Worm (Caenorhabditis elegans) whole organism, young adult: ENCODE results near the gene C16D2.1.

Experiments used
- F22D6.2 ChIP-seq: sonication (generic microtip); optimal IDR thresholded peaks from 2 replicates; lab custom pipeline; 2016; ENCODE audit warnings: mild to moderate bottlenecking, missing genetic modification characterization, missing compliant biosample characterization
- F39B2.1 ChIP-seq: fragments of 200-800 bp; sonication (Bioruptor generic); IDR thresholded peaks from 2 replicates; pipeline ENCODE4 v1.3.6; 2022; ENCODE audit warnings: missing genetic modification reagents, missing genetic modification characterization, missing compliant biosample characterization
- F57A8.1 ChIP-seq: fragments of 200-800 bp; sonication (Bioruptor generic); optimal IDR thresholded peaks from 2 replicates; lab custom pipeline; 2018; ENCODE audit warnings: mild to moderate bottlenecking, missing genetic modification characterization, moderate library complexity, missing compliant biosample characterization
- T07F8.4 ChIP-seq: sonication (generic microtip); optimal IDR thresholded peaks from 2 replicates; lab custom pipeline; 2016; ENCODE audit warnings: mild to moderate bottlenecking, missing genetic modification characterization, moderate library complexity, missing compliant biosample characterization
- Y53G8AR.9 ChIP-seq: fragments of 200-800 bp; sonication (Bioruptor generic); conservative IDR thresholded peaks from 2 replicates; pipeline ENCODE4 v1.3.6; 2022; ENCODE audit warnings: missing genetic modification reagents, missing genetic modification characterization, missing compliant biosample characterization
- Y95B8A.8 ChIP-seq: fragments of 200-800 bp; sonication (Bioruptor generic); IDR thresholded peaks from 2 replicates; pipeline ENCODE4 v1.3.6; 2022; ENCODE audit warnings: missing genetic modification reagents, missing genetic modification characterization, missing compliant biosample characterization
- ama-1 ChIP-seq, 3 experiments: fragments of 150-350 bp in 1 of 3; sonication (generic microtip) in 2 of 3; optimal IDR thresholded peaks; 2 replicates each; lab custom pipeline; 2014 to 2018; ENCODE audit warnings: missing biosample characterization in 2 of 3, missing genetic modification characterization in 2 of 3, missing genetic modification reagents in 2 of 3
- aptf-3 ChIP-seq: fragments of 200-800 bp; sonication (Bioruptor generic); IDR thresholded peaks from 2 replicates; pipeline ENCODE4 v1.3.6; 2022; ENCODE audit warnings: missing genetic modification characterization, missing compliant biosample characterization
- attf-3 ChIP-seq: fragments of 200-800 bp; sonication (Bioruptor generic); conservative IDR thresholded peaks from 2 replicates; pipeline ENCODE4 v1.3.6; 2022; ENCODE audit warnings: missing genetic modification reagents, missing genetic modification characterization, missing compliant biosample characterization
- bed-2 ChIP-seq: fragments of 200-800 bp; sonication (Bioruptor generic); IDR thresholded peaks from 2 replicates; pipeline ENCODE4 v1.3.6; 2022; ENCODE audit warnings: missing genetic modification reagents, missing genetic modification characterization, missing compliant biosample characterization
- ccch-3 ChIP-seq: fragments of 200-800 bp; sonication (Bioruptor generic); optimal IDR thresholded peaks from 2 replicates; lab custom pipeline; 2018; ENCODE audit warnings: mild to moderate bottlenecking, missing genetic modification characterization, missing compliant biosample characterization
- ceh-27 ChIP-seq: fragments of 200-800 bp; sonication (Bioruptor generic); optimal IDR thresholded peaks from 2 replicates; lab custom pipeline; 2018; ENCODE audit warnings: mild to moderate bottlenecking, missing genetic modification characterization, moderate library complexity, missing compliant biosample characterization
- chd-7 ChIP-seq: sonication (generic microtip); optimal IDR thresholded peaks from 2 replicates; lab custom pipeline; 2016; ENCODE audit warnings: mild to moderate bottlenecking, missing genetic modification characterization, moderate library complexity, missing compliant biosample characterization
- die-1 ChIP-seq: sonication (generic microtip); optimal IDR thresholded peaks from 2 replicates; lab custom pipeline; 2016; ENCODE audit warnings: missing genotype, mild to moderate bottlenecking, missing genetic modification characterization, missing compliant biosample characterization
- dpl-1 ChIP-seq: fragments of 150-350 bp; optimal IDR thresholded peaks from 2 replicates; lab custom pipeline; 2014; ENCODE audit warnings: missing biosample characterization, missing genetic modification reagents, missing genetic modification characterization
- efl-1 ChIP-seq: fragments of 150-350 bp; optimal IDR thresholded peaks from 2 replicates; lab custom pipeline; 2014; ENCODE audit warnings: missing biosample characterization, missing genetic modification reagents, missing genetic modification characterization
- ekl-4 ChIP-seq: fragments of 200-800 bp; sonication (Bioruptor generic); IDR thresholded peaks from 2 replicates; pipeline ENCODE4 v1.3.6; 2022; ENCODE audit warnings: missing genetic modification reagents, missing genetic modification characterization, missing compliant biosample characterization
- him-1 ChIP-seq: sonication (generic microtip); optimal IDR thresholded peaks from 2 replicates; lab custom pipeline; 2016; ENCODE audit warnings: missing genotype, missing genetic modification reagents, missing genetic modification characterization, missing compliant biosample characterization
- hmg-1.2 ChIP-seq: fragments of 200-800 bp; sonication (Bioruptor generic); IDR thresholded peaks from 2 replicates; pipeline ENCODE4 v1.3.6; 2022; ENCODE audit warnings: missing genetic modification reagents, missing genetic modification characterization, missing compliant biosample characterization
- hmg-20 ChIP-seq: fragments of 200-800 bp; sonication (Bioruptor generic); IDR thresholded peaks from 2 replicates; pipeline ENCODE4 v1.3.6; 2022; ENCODE audit warnings: missing genetic modification reagents, missing genetic modification characterization, missing compliant biosample characterization
- lin-35 ChIP-seq, 3 experiments: fragments of 150-350 bp in 2 of 3; sonication (generic microtip) in 1 of 3; optimal IDR thresholded peaks; 2 replicates each; lab custom pipeline; 2014 to 2018; ENCODE audit warnings: missing biosample characterization in 3 of 3, missing genetic modification characterization in 3 of 3, missing genetic modification reagents in 3 of 3
- lin-54 ChIP-seq: fragments of 200-800 bp; sonication (Bioruptor generic); optimal IDR thresholded peaks from 2 replicates; lab custom pipeline; 2018; ENCODE audit warnings: mild to moderate bottlenecking, missing genetic modification characterization, missing compliant biosample characterization
- madf-10 ChIP-seq: sonication (generic microtip); optimal IDR thresholded peaks from 2 replicates; lab custom pipeline; 2016; ENCODE audit warnings: mild to moderate bottlenecking, missing genetic modification characterization, missing compliant biosample characterization
- madf-3 ChIP-seq: fragments of 200-800 bp; sonication (Bioruptor generic); IDR thresholded peaks from 2 replicates; pipeline ENCODE4 v1.3.6; 2022; ENCODE audit warnings: missing genetic modification reagents, missing genetic modification characterization, missing compliant biosample characterization
- madf-6 ChIP-seq: fragments of 200-800 bp; sonication (Bioruptor generic); IDR thresholded peaks from 2 replicates; pipeline ENCODE4 v1.3.6; 2022; ENCODE audit warnings: missing genetic modification reagents, missing genetic modification characterization, missing compliant biosample characterization
- madf-8 ChIP-seq: fragments of 200-800 bp; sonication (Bioruptor generic); conservative IDR thresholded peaks from 2 replicates; pipeline ENCODE4 v1.3.6; 2022; ENCODE audit warnings: missing genetic modification reagents, missing genetic modification characterization, missing compliant biosample characterization
- nhr-120 ChIP-seq: fragments of 200-800 bp; sonication (Bioruptor generic); IDR thresholded peaks from 2 replicates; pipeline ENCODE4 v1.3.6; 2022; ENCODE audit warnings: missing genetic modification characterization, missing compliant biosample characterization
- nhr-80 ChIP-seq: sonication (generic microtip); optimal IDR thresholded peaks from 2 replicates; lab custom pipeline; 2016; ENCODE audit warnings: missing genetic modification characterization, missing compliant biosample characterization
- rec-8 ChIP-seq, 2 experiments: sonication (generic microtip); optimal IDR thresholded peaks; 2 replicates each; lab custom pipeline; 2016; ENCODE audit warnings: mild to moderate bottlenecking in 2 of 2, missing genetic modification characterization in 2 of 2, missing genetic modification reagents in 2 of 2, missing genotype in 2 of 2, missing biosample characterization in 1 of 2, missing compliant biosample characterization in 1 of 2, moderate library complexity in 1 of 2
- repo-1 ChIP-seq: sonication (generic microtip); optimal IDR thresholded peaks from 2 replicates; lab custom pipeline; 2017; ENCODE audit warnings: mild to moderate bottlenecking, missing genetic modification characterization, missing compliant biosample characterization
- snpc-1.1 ChIP-seq: sonication (generic microtip); optimal IDR thresholded peaks from 2 replicates; lab custom pipeline; 2017; ENCODE audit warnings: missing genetic modification characterization, mild to moderate bottlenecking, missing compliant biosample characterization, antibody characterized with exemption, moderate library complexity, missing genotype, missing genetic modification reagents; ENCODE audit not compliant: insufficient read depth
- snpc-3.4 ChIP-seq: sonication (generic microtip); optimal IDR thresholded peaks from 2 replicates; lab custom pipeline; 2017; ENCODE audit warnings: missing genetic modification characterization, mild to moderate bottlenecking, missing compliant biosample characterization, antibody characterized with exemption, moderate library complexity, missing genotype, missing genetic modification reagents
- tlf-1 ChIP-seq: fragments of 200-800 bp; sonication (Bioruptor generic); optimal IDR thresholded peaks from 2 replicates; lab custom pipeline; 2018; ENCODE audit warnings: mild to moderate bottlenecking, missing genetic modification characterization, missing compliant biosample characterization
- zim-3 ChIP-seq: sonication (generic microtip); optimal IDR thresholded peaks from 2 replicates; lab custom pipeline; 2017; ENCODE audit warnings: mild to moderate bottlenecking, missing genetic modification characterization, moderate library complexity, missing compliant biosample characterization
- ztf-22 ChIP-seq: fragments of 200-800 bp; sonication (Bioruptor generic); optimal IDR thresholded peaks from 2 replicates; lab custom pipeline; 2018; ENCODE audit warnings: mild to moderate bottlenecking, missing genetic modification characterization, moderate library complexity, missing compliant biosample characterization
- ztf-28 ChIP-seq: fragments of 200-800 bp; sonication (Bioruptor generic); IDR thresholded peaks from 2 replicates; pipeline ENCODE4 v1.3.6; 2022; ENCODE audit warnings: missing genetic modification reagents, missing genetic modification characterization, missing compliant biosample characterization
- ztf-3 ChIP-seq: fragments of 200-800 bp; sonication (Bioruptor generic); optimal IDR thresholded peaks from 2 replicates; lab custom pipeline; 2018; ENCODE audit warnings: mild to moderate bottlenecking, missing genetic modification characterization, missing compliant biosample characterization

The C16D2.1 gene

DNA sequence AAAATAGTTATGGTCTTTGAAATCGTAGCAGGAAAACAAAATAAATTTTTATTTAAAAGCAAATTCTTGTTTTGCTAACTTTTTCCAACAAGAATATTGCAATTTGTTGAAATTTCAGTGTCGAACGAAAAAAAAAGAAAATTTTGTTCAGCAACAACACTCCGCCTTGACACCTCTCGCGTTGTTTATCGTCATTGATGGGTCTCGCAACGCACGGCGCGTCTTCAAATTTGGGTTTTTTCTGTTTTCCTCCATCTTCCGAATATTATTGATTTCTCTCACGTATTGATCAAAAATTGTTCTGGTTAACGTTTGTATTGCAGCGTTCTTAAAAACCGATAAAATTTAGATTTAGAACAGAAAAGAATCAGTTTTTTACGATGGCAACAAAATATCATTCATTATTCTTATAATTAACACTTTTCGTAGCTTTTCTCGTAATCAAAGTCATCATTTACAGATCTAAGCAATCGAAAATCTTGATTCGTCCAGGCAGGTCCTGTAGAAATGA lies 38.0 kb downstream of the C16D2.1 start, which contains the start of gene dpl-1:
dpl-1 (plus strand) TSS at position 461 of the 511 bp plus-strand sequence.
- TF ChIP-seq madf-8 (GFP tag; lab: Robert Waterston, UW) (no peak), T07F8.4 (tag; lab: Kevin White, UChicago) (no peak), ztf-28 (GFP tag; lab: Robert Waterston, UW) (no peak), ccch-3 (GFP tag; lab: Kevin White, UChicago) (no peak), hmg-1.2 (GFP tag; lab: Robert Waterston, UW) (no peak), madf-10 (tag; lab: Kevin White, UChicago) (no peak), nhr-80 (tag; lab: Kevin White, UChicago) (no peak), die-1 (tag; lab: Kevin White, UChicago) (no peak), hmg-20 (GFP tag; lab: Robert Waterston, UW) (no peak), Y53G8AR.9 (GFP tag; lab: Robert Waterston, UW) (no peak), attf-3 (GFP tag; lab: Robert Waterston, UW) (peak; percentile 92), ceh-27 (no peak), dpl-1 (GFP tag; lab: Kevin White, UChicago) (peak; percentile 26), aptf-3 (GFP tag; lab: Robert Waterston, UW) (no peak), repo-1 (tag; lab: Kevin White, UChicago) (no peak), lin-35 (GFP tag; optimal IDR thresholded peaks at IDR 0.05; lab: Kevin White, UChicago) (peak in 1 of 3 experiments; percentile 59), F22D6.2 (no peak), ekl-4 (no peak), F39B2.1 (GFP tag; lab: Robert Waterston, UW) (no peak), lin-54 (peak; percentile 30), F57A8.1 (no peak), tlf-1 (no peak), ztf-22 (GFP tag; lab: Kevin White, UChicago) (no peak), ztf-3 (GFP tag; lab: Kevin White, UChicago) (no peak), chd-7 (tag; lab: Kevin White, UChicago) (no peak), zim-3 (no peak), efl-1 (GFP tag; lab: Kevin White, UChicago) (peak; percentile 39)

DNA sequence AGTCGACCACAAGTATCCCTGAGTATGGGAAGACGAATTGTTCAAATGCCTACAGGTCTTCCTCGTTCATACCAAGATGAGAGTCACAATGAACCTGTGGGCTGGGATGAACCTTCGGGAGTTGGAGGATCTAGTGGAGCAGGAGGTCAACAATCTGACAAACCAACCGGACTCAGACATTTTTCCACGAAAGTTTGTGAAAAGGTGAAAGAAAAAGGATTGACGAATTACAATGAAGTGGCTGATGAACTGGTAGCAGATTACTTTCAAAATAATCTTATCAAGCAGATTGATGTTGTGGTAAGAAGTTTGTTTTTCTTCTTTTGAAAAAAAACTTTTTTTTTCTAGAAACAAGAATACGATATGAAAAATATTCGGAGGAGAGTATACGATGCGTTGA lies 38.6 kb downstream of the C16D2.1 start:
- TF ChIP-seq ama-1 (optimal IDR thresholded peaks at IDR 0.05; lab: Kevin White, UChicago) (no peak), ama-1 (GFP tag; optimal IDR thresholded peaks at IDR 0.05; lab: Kevin White, UChicago) (no peak), madf-3 (GFP tag; lab: Robert Waterston, UW) (0 out of 2 replicates have a peak, but pooled peaks have one; percentile 24)
- TF ChIP-seq, all 124 proteins: peak for 1

DNA sequence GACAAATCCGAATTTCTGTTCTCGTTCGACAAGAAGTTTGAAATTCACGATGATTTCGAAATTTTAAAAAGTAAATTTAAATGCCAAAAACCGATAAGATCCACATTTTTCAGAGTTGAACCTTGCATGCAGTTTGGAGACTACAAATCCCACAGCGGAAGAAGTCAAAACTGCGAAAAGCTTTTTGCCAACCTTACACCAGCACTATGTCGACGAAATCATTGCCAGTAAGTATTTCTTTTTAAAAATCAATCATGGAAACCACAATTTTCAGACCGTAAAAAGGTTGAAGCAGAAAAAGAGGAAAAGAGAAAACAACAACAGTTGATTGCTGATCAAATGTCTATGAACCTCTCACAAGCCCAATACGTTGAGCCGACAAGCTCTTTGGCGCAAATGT lies 39.4 kb downstream of the C16D2.1 start:
- no peak for TF ChIP-seq rec-8 (tag; optimal IDR thresholded peaks at IDR 0.05; lab: Kevin White, UChicago)
- 0 out of 2 replicates have a peak, but pooled peaks have one; percentile 11 for TF ChIP-seq madf-6
- no peak for TF ChIP-seq nhr-120
- TF ChIP-seq Y95B8A.8 (GFP tag; lab: Robert Waterston, UW): no peak
- no peak for TF ChIP-seq snpc-3.4 (tag; lab: Kevin White, UChicago)
- TF ChIP-seq snpc-1.1: no peak
- no peak for TF ChIP-seq bed-2 (GFP tag; lab: Robert Waterston, UW)
- TF ChIP-seq him-1: no peak
